Fruit fly (Drosophila melanogaster) whole organism, embryonic: ENCODE data around the gene Hacd1.
A peak's percentile ranks its signal among the peaks of the same experiment; 100 is the strongest.

Experiments
- CG10462 ChIP-seq: fragments of 200-800 bp; sonication (Bioruptor generic); optimal IDR thresholded peaks from 2 replicates; lab custom pipeline; 2016; ENCODE audit warnings: missing biosample characterization, missing genetic modification characterization
- CG11560 ChIP-seq: fragments of 200-800 bp; sonication (Bioruptor generic); IDR thresholded peaks from 3 replicates; pipeline ENCODE4 v1.3.6; 2022; ENCODE audit warnings: missing biosample characterization, missing genetic modification characterization
- CG12071 ChIP-seq: fragments of 200-800 bp; sonication (Bioruptor generic); optimal IDR thresholded peaks from 3 replicates; lab custom pipeline; 2018; ENCODE audit warnings: missing biosample characterization, mild to moderate bottlenecking, missing genetic modification characterization
- CG12104 ChIP-seq: fragments of 200-800 bp; sonication (Bioruptor generic); optimal IDR thresholded peaks from 3 replicates; lab custom pipeline; 2016; ENCODE audit warnings: missing biosample characterization, missing genetic modification characterization
- CG12659 ChIP-seq: fragments of 200-800 bp; sonication (Bioruptor generic); optimal IDR thresholded peaks from 3 replicates; lab custom pipeline; 2017; ENCODE audit warnings: mild to moderate bottlenecking, missing biosample characterization, missing genetic modification reagents, missing genetic modification characterization
- CG13296 ChIP-seq: fragments of 200-800 bp; sonication (Bioruptor generic); optimal IDR thresholded peaks from 3 replicates; lab custom pipeline; 2018; ENCODE audit warnings: missing biosample characterization, mild to moderate bottlenecking, missing genetic modification characterization
- CG15073 ChIP-seq: fragments of 200-800 bp; sonication (Bioruptor generic); optimal IDR thresholded peaks from 2 replicates; lab custom pipeline; 2016; ENCODE audit warnings: missing biosample characterization, missing genetic modification characterization
- CG15601 ChIP-seq: fragments of 200-800 bp; sonication (Bioruptor generic); optimal IDR thresholded peaks from 3 replicates; lab custom pipeline; 2019; ENCODE audit warnings: missing biosample characterization, mild to moderate bottlenecking, missing genetic modification characterization, moderate library complexity
- CG15696 ChIP-seq: fragments of 200-800 bp; sonication (Bioruptor generic); optimal IDR thresholded peaks from 2 replicates; lab custom pipeline; 2019; ENCODE audit warnings: missing biosample characterization, mild to moderate bottlenecking, missing genetic modification characterization, moderate library complexity
- CG2712 ChIP-seq: fragments of 200-800 bp; optimal IDR thresholded peaks from 3 replicates; lab custom pipeline; 2019; ENCODE audit warnings: missing biosample characterization, mild to moderate bottlenecking, missing genetic modification characterization, moderate library complexity
- CG31441 ChIP-seq: fragments of 200-800 bp; sonication (Bioruptor generic); IDR thresholded peaks from 2 replicates; pipeline ENCODE4 v1.3.6; 2022; ENCODE audit warnings: missing biosample characterization, missing genetic modification characterization
- CG3407 ChIP-seq: fragments of 200-800 bp; sonication (Bioruptor generic); optimal IDR thresholded peaks from 2 replicates; lab custom pipeline; 2018; ENCODE audit warnings: missing biosample characterization, mild to moderate bottlenecking, missing genetic modification characterization
- CG4360 ChIP-seq: fragments of 200-800 bp; sonication (Bioruptor generic); IDR thresholded peaks from 2 replicates; pipeline ENCODE4 v1.3.6; 2022; ENCODE audit warnings: missing biosample characterization, missing genetic modification characterization
- CG7357 ChIP-seq: fragments of 200-800 bp; sonication (Bioruptor generic); IDR thresholded peaks from 3 replicates; pipeline ENCODE4 v1.3.6; 2022; ENCODE audit warnings: missing biosample characterization, missing genetic modification characterization
- CG8290 ChIP-seq, 3 experiments: fragments of 200-800 bp; sonication (Bioruptor generic); optimal IDR thresholded peaks; 2 replicates each; lab custom pipeline; 2016 to 2019; ENCODE audit warnings: missing biosample characterization in 3 of 3, missing genetic modification characterization in 3 of 3, mild to moderate bottlenecking in 2 of 3, moderate library complexity in 1 of 3
- CG8388 ChIP-seq: fragments of 200-800 bp; sonication (Bioruptor generic); optimal IDR thresholded peaks from 2 replicates; lab custom pipeline; 2019; ENCODE audit warnings: missing biosample characterization, mild to moderate bottlenecking, missing genetic modification characterization, moderate library complexity
- CG8924 ChIP-seq: fragments of 200-800 bp; optimal IDR thresholded peaks from 3 replicates; lab custom pipeline; 2019; ENCODE audit warnings: missing biosample characterization, mild to moderate bottlenecking, missing genetic modification characterization, moderate library complexity
- CG9932 ChIP-seq: fragments of 200-800 bp; sonication (Bioruptor generic); IDR thresholded peaks from 2 replicates; pipeline ENCODE4 v1.3.6; 2022; ENCODE audit warnings: missing biosample characterization, missing genetic modification characterization
- Camta ChIP-seq: fragments of 200-800 bp; sonication (Bioruptor generic); optimal IDR thresholded peaks from 2 replicates; lab custom pipeline; 2016; ENCODE audit warnings: missing biosample characterization, missing genetic modification characterization
- Dref ChIP-seq: fragments of 200-800 bp; sonication (Bioruptor generic); IDR thresholded peaks from 2 replicates; pipeline ENCODE4 v1.3.6; 2022; ENCODE audit warnings: missing biosample characterization, missing genetic modification characterization
- Hmr ChIP-seq: fragments of 200-800 bp; sonication (Bioruptor generic); optimal IDR thresholded peaks from 3 replicates; lab custom pipeline; 2017; ENCODE audit warnings: mild to moderate bottlenecking, missing biosample characterization, missing genetic modification reagents, missing genetic modification characterization
- Hr78 ChIP-seq, 2 experiments: fragments of 200-800 bp in 1 of 2; fragments of >200 bp in 1 of 2; sonication (Bioruptor generic) in 1 of 2; optimal IDR thresholded peaks; 2 replicates each; lab custom pipeline; 2017 to 2019; ENCODE audit warnings: missing biosample characterization in 2 of 2, missing genetic modification characterization in 2 of 2, mild to moderate bottlenecking in 1 of 2, moderate library complexity in 1 of 2
- NC2α ChIP-seq: fragments of 200-800 bp; sonication (Bioruptor generic); optimal IDR thresholded peaks from 2 replicates; lab custom pipeline; 2016; ENCODE audit warnings: missing biosample characterization, missing genetic modification characterization
- Poxn ChIP-seq: fragments of 200-800 bp; sonication (Bioruptor generic); IDR thresholded peaks from 2 replicates; pipeline ENCODE4 v1.3.6; 2022; ENCODE audit warnings: missing biosample characterization, missing genetic modification characterization
- Sry-β ChIP-seq: fragments of 200-800 bp; sonication (Bioruptor generic); optimal IDR thresholded peaks from 2 replicates; lab custom pipeline; 2018; ENCODE audit warnings: missing biosample characterization, mild to moderate bottlenecking, missing genetic modification characterization, moderate library complexity
- abd-A ChIP-seq: fragments of 200-800 bp; sonication (Bioruptor generic); optimal IDR thresholded peaks from 3 replicates; lab custom pipeline; 2019; ENCODE audit warnings: missing biosample characterization, mild to moderate bottlenecking, missing genetic modification characterization, moderate library complexity
- ap ChIP-seq: fragments of 200-800 bp; sonication (Bioruptor generic); IDR thresholded peaks from 2 replicates; pipeline ENCODE4 v1.3.6; 2022; ENCODE audit warnings: missing biosample characterization, missing genetic modification characterization
- ash1 ChIP-seq: fragments of 200-800 bp; sonication (Bioruptor generic); optimal IDR thresholded peaks from 2 replicates; lab custom pipeline; 2018; ENCODE audit warnings: missing biosample characterization, mild to moderate bottlenecking, missing genetic modification characterization
- bbx ChIP-seq: fragments of 200-800 bp; sonication (Bioruptor generic); IDR thresholded peaks from 2 replicates; pipeline ENCODE4 v1.3.6; 2022; ENCODE audit warnings: missing biosample characterization, missing genetic modification characterization; ENCODE audit not compliant: partially characterized antibody
- chm ChIP-seq: fragments of 200-800 bp; sonication (Bioruptor generic); IDR thresholded peaks from 2 replicates; pipeline ENCODE4 v1.3.6; 2022; ENCODE audit warnings: missing biosample characterization, missing genetic modification characterization
- emc ChIP-seq: fragments of 200-800 bp; sonication (Bioruptor generic); optimal IDR thresholded peaks from 2 replicates; lab custom pipeline; 2016; ENCODE audit warnings: missing biosample characterization, missing genetic modification characterization
- fd102C ChIP-seq: fragments of 200-800 bp; sonication (Bioruptor generic); optimal IDR thresholded peaks from 2 replicates; lab custom pipeline; 2018; ENCODE audit warnings: missing biosample characterization, mild to moderate bottlenecking, missing genetic modification characterization, moderate library complexity
- gcm ChIP-seq: fragments of 200-800 bp; sonication (Bioruptor generic); optimal IDR thresholded peaks from 2 replicates; lab custom pipeline; 2019; ENCODE audit warnings: missing biosample characterization, mild to moderate bottlenecking, missing genetic modification characterization, moderate library complexity
- gem ChIP-seq: fragments of 200-800 bp; sonication (Bioruptor generic); optimal IDR thresholded peaks from 2 replicates; lab custom pipeline; 2019; ENCODE audit warnings: missing biosample characterization, mild to moderate bottlenecking, missing genetic modification characterization, moderate library complexity
- kni ChIP-seq: fragments of 200-800 bp; sonication (Bioruptor generic); optimal IDR thresholded peaks from 3 replicates; lab custom pipeline; 2017; ENCODE audit warnings: mild to moderate bottlenecking, missing biosample characterization, missing genetic modification reagents, missing genetic modification characterization
- lilli ChIP-seq: fragments of 200-800 bp; sonication (Bioruptor generic); optimal IDR thresholded peaks from 3 replicates; lab custom pipeline; 2016; ENCODE audit warnings: missing biosample characterization, missing genetic modification characterization
- lmd ChIP-seq: fragments of 200-800 bp; sonication (Bioruptor generic); IDR thresholded peaks from 2 replicates; pipeline ENCODE4 v1.3.6; 2022; ENCODE audit warnings: missing biosample characterization, missing genetic modification characterization
- lola ChIP-seq, 3 experiments: fragments of >200 bp in 2 of 3; fragments of 200-800 bp in 1 of 3; sonication (Bioruptor generic) in 1 of 3; optimal IDR thresholded peaks; 2 replicates each; lab custom pipeline; 2017 to 2019; ENCODE audit warnings: missing biosample characterization in 3 of 3, missing genetic modification characterization in 3 of 3, mild to moderate bottlenecking in 1 of 3, moderate library complexity in 1 of 3
- nerfin-1 ChIP-seq: fragments of 200-800 bp; sonication (Bioruptor generic); optimal IDR thresholded peaks from 3 replicates; lab custom pipeline; 2019; ENCODE audit warnings: missing biosample characterization, mild to moderate bottlenecking, missing genetic modification characterization, moderate library complexity
- pan ChIP-seq, 4 experiments: fragments of >200 bp in 3 of 4; fragments of 200-800 bp in 1 of 4; sonication (Bioruptor generic) in 1 of 4; optimal IDR thresholded peaks in 3 of 4; IDR thresholded peaks in 1 of 4; 2 replicates each; pipeline versions ENCODE4 v1.3.6 to Lab custom; 2017 to 2022; ENCODE audit warnings: missing biosample characterization in 2 of 4, missing genetic modification characterization in 2 of 4, mixed read lengths in 1 of 4
- pfk ChIP-seq: fragments of 200-800 bp; sonication (Bioruptor generic); optimal IDR thresholded peaks from 2 replicates; lab custom pipeline; 2018; ENCODE audit warnings: missing biosample characterization, mild to moderate bottlenecking, missing genetic modification characterization, moderate library complexity
- pros ChIP-seq: fragments of 200-800 bp; sonication (Bioruptor generic); optimal IDR thresholded peaks from 3 replicates; lab custom pipeline; 2019; ENCODE audit warnings: missing biosample characterization, mild to moderate bottlenecking, missing genetic modification characterization, moderate library complexity
- ro ChIP-seq: fragments of 200-800 bp; sonication (Bioruptor generic); IDR thresholded peaks from 2 replicates; pipeline ENCODE4 v1.3.6; 2022; ENCODE audit warnings: missing biosample characterization, missing genetic modification characterization
- row ChIP-seq: fragments of 200-800 bp; sonication (Bioruptor generic); IDR thresholded peaks from 3 replicates; pipeline ENCODE4 v1.3.6; 2022; ENCODE audit warnings: missing biosample characterization, missing genetic modification characterization
- run ChIP-seq: fragments of 200-800 bp; sonication (Bioruptor generic); optimal IDR thresholded peaks from 3 replicates; lab custom pipeline; 2018; ENCODE audit warnings: missing biosample characterization, mild to moderate bottlenecking, missing genetic modification characterization
- so ChIP-seq: fragments of 200-800 bp; sonication (Bioruptor generic); IDR thresholded peaks from 3 replicates; pipeline ENCODE4 v1.3.6; 2022; ENCODE audit warnings: missing biosample characterization, missing genetic modification characterization
- tio ChIP-seq: fragments of 200-800 bp; sonication (Bioruptor generic); optimal IDR thresholded peaks from 2 replicates; lab custom pipeline; 2017; ENCODE audit warnings: missing biosample characterization, missing genetic modification characterization, inconsistent platforms
- tx ChIP-seq: fragments of 200-800 bp; sonication (Bioruptor generic); optimal IDR thresholded peaks from 2 replicates; lab custom pipeline; 2016; ENCODE audit warnings: missing biosample characterization, missing genetic modification characterization
- wor ChIP-seq: fragments of 200-800 bp; sonication (Bioruptor generic); IDR thresholded peaks from 2 replicates; pipeline ENCODE4 v1.3.6; 2022; ENCODE audit warnings: missing biosample characterization, missing genetic modification characterization
- zfh1 ChIP-seq: fragments of 200-800 bp; sonication (Bioruptor generic); IDR thresholded peaks from 3 replicates; pipeline ENCODE4 v1.3.6; 2022; ENCODE audit warnings: missing biosample characterization, missing genetic modification characterization

The Hacd1 gene

dm6 chr2L:12049133-12049532, 47.1 kb upstream of the Hacd1 start, which contains the start of gene PLCXD (continued):
- no peak for TF ChIP-seq CG7357 (GFP tag; lab: Robert Waterston, UW)
- peak; percentile 38 for TF ChIP-seq CG15601 (tag; lab: Kevin White, UChicago)
- no peak for TF ChIP-seq emc (GFP tag; lab: Kevin White, UChicago)
- TF ChIP-seq kni (GFP tag; lab: Kevin White, UChicago): peak; percentile 20
- no peak for TF ChIP-seq tio (GFP tag; lab: Kevin White, UChicago)
- TF ChIP-seq CG15696 (tag; lab: Kevin White, UChicago): no peak
- no peak for TF ChIP-seq ro (GFP tag; lab: Robert Waterston, UW)
- no peak for TF ChIP-seq pfk (GFP tag; lab: Kevin White, UChicago)
- no peak for TF ChIP-seq CG8290 (GFP tag; optimal IDR thresholded peaks at IDR 0.05; lab: Kevin White, UChicago)
- TF ChIP-seq CG8290 (tag; optimal IDR thresholded peaks at IDR 0.05; lab: Kevin White, UChicago): no peak
- TF ChIP-seq pan (optimal IDR thresholded peaks at IDR 0.05; lab: Kevin White, UChicago): no peak
- no peak for TF ChIP-seq pan (GFP tag; optimal IDR thresholded peaks at IDR 0.05 in 1 of 2, IDR thresholded peaks at IDR 0.05 in 1 of 2)
- no peak for TF ChIP-seq CG12659 (GFP tag; lab: Kevin White, UChicago)
- no peak for TF ChIP-seq chm (GFP tag; lab: Robert Waterston, UW)
- TF ChIP-seq CG11560 (tag; lab: Robert Waterston, UW): no peak
- no peak for TF ChIP-seq NC2α (GFP tag; lab: Kevin White, UChicago)
- TF ChIP-seq CG15073 (GFP tag; lab: Kevin White, UChicago): no peak
- no peak for TF ChIP-seq lola (GFP tag; optimal IDR thresholded peaks at IDR 0.05; lab: Kevin White, UChicago)
- TF ChIP-seq CG13296: peak; percentile 10
- TF ChIP-seq Camta (GFP tag; lab: Kevin White, UChicago): no peak
- no peak for TF ChIP-seq lmd (GFP tag; lab: Robert Waterston, UW)
- TF ChIP-seq CG12071 (GFP tag; lab: Kevin White, UChicago): peak; percentile 2
- no peak for TF ChIP-seq Poxn
- TF ChIP-seq gem: peak; percentile 31
- no peak for TF ChIP-seq row (GFP tag; lab: Robert Waterston, UW)
- TF ChIP-seq fd102C: no peak
- no peak for TF ChIP-seq lilli
- no peak for TF ChIP-seq CG9932 (GFP tag; lab: Robert Waterston, UW)
- 0 out of 2 replicates have a peak, but pooled peaks have one; percentile 32 for TF ChIP-seq CG31441 (GFP tag; lab: Robert Waterston, UW)
- TF ChIP-seq zfh1 (GFP tag; lab: Robert Waterston, UW): no peak
- no peak for TF ChIP-seq bbx (GFP tag; lab: Robert Waterston, UW)
- no peak for TF ChIP-seq run (tag; lab: Kevin White, UChicago)
- TF ChIP-seq CG12104 (GFP tag; lab: Kevin White, UChicago): no peak
- TF ChIP-seq CG3407: peak; percentile 39
- no peak for TF ChIP-seq pros (GFP tag; lab: Kevin White, UChicago)
- no peak for TF ChIP-seq CG8924 (tag; lab: Kevin White, UChicago)
- no peak for TF ChIP-seq CG4360 (GFP tag; lab: Robert Waterston, UW)
- TF ChIP-seq ash1 (GFP tag; lab: Kevin White, UChicago): no peak
- TF ChIP-seq Hmr (GFP tag; lab: Kevin White, UChicago): no peak
- TF ChIP-seq CG2712 (tag; lab: Kevin White, UChicago): no peak
- TF ChIP-seq tx (GFP tag; lab: Kevin White, UChicago): no peak
- no peak for TF ChIP-seq ap (GFP tag; lab: Robert Waterston, UW)
- TF ChIP-seq nerfin-1 (tag; lab: Kevin White, UChicago): peak; percentile 9
- TF ChIP-seq gcm: no peak
- TF ChIP-seq CG10462 (GFP tag; lab: Kevin White, UChicago): no peak
- TF ChIP-seq Sry-β (GFP tag; lab: Kevin White, UChicago): peak; percentile 24
- TF ChIP-seq CG8388: no peak
- TF ChIP-seq abd-A (tag; lab: Kevin White, UChicago): no peak
- TF ChIP-seq Dref (GFP tag; lab: Robert Waterston, UW): no peak
- no peak for TF ChIP-seq Hr78 (GFP tag; optimal IDR thresholded peaks at IDR 0.05; lab: Kevin White, UChicago)
- TF ChIP-seq so (GFP tag; lab: Robert Waterston, UW): no peak
- TF ChIP-seq wor (GFP tag; lab: Robert Waterston, UW): no peak
